Fruit fly (Drosophila melanogaster) whole organism, embryonic: ENCODE data around the gene CG3032.
A peak's percentile ranks its signal among the peaks of the same experiment; 100 is the strongest.

ENCODE experiments used
- Adf1 ChIP-seq: fragments of 200-800 bp; sonication (Bioruptor generic); IDR thresholded peaks from 2 replicates; pipeline ENCODE4 v1.3.6; 2022; ENCODE audit warnings: missing biosample characterization, missing genetic modification characterization
- Atf6 ChIP-seq: fragments of 200-800 bp; sonication (Bioruptor generic); IDR thresholded peaks from 2 replicates; pipeline ENCODE4 v1.3.6; 2022; ENCODE audit warnings: missing biosample characterization, missing genetic modification characterization
- CG10147 ChIP-seq: fragments of 200-800 bp; sonication (Bioruptor generic); optimal IDR thresholded peaks from 2 replicates; lab custom pipeline; 2019; ENCODE audit warnings: missing biosample characterization, mild to moderate bottlenecking, missing genetic modification characterization, moderate library complexity
- CG10209 ChIP-seq: fragments of 200-800 bp; sonication (Bioruptor generic); optimal IDR thresholded peaks from 3 replicates; lab custom pipeline; 2017; ENCODE audit warnings: missing biosample characterization, mild to moderate bottlenecking, missing genetic modification characterization, missing genetic modification reagents
- CG1024 ChIP-seq: fragments of 200-800 bp; sonication (Bioruptor generic); IDR thresholded peaks from 2 replicates; pipeline ENCODE4 v1.3.6; 2022; ENCODE audit warnings: missing biosample characterization, missing genetic modification characterization
- CG11504 ChIP-seq: fragments of 200-800 bp; sonication (Bioruptor generic); optimal IDR thresholded peaks from 3 replicates; lab custom pipeline; 2019; ENCODE audit warnings: missing biosample characterization, mild to moderate bottlenecking, missing genetic modification characterization, moderate library complexity
- CG12744 ChIP-seq: fragments of 200-800 bp; sonication (Bioruptor generic); optimal IDR thresholded peaks from 2 replicates; lab custom pipeline; 2016; ENCODE audit warnings: missing biosample characterization, missing genetic modification characterization
- CG13424 ChIP-seq: fragments of 200-800 bp; sonication (Bioruptor generic); optimal IDR thresholded peaks from 2 replicates; lab custom pipeline; 2019; ENCODE audit warnings: missing biosample characterization, mild to moderate bottlenecking, missing genetic modification characterization, moderate library complexity
- CG14710 ChIP-seq: fragments of 200-800 bp; sonication (Bioruptor generic); optimal IDR thresholded peaks from 3 replicates; lab custom pipeline; 2019; ENCODE audit warnings: missing biosample characterization, mild to moderate bottlenecking, missing genetic modification characterization, moderate library complexity
- CG15269 ChIP-seq: fragments of 200-800 bp; sonication (Bioruptor generic); optimal IDR thresholded peaks from 2 replicates; lab custom pipeline; 2018; ENCODE audit warnings: missing biosample characterization, mild to moderate bottlenecking, missing genetic modification characterization, moderate library complexity
- CG17328 ChIP-seq: fragments of 200-800 bp; sonication (Bioruptor generic); IDR thresholded peaks from 2 replicates; pipeline ENCODE4 v1.3.6; 2022; ENCODE audit warnings: missing biosample characterization, missing genetic modification characterization
- CG17829 ChIP-seq: fragments of 200-800 bp; optimal IDR thresholded peaks from 2 replicates; lab custom pipeline; 2019; ENCODE audit warnings: missing biosample characterization, mild to moderate bottlenecking, missing genetic modification characterization, moderate library complexity
- CG2199 ChIP-seq: fragments of 200-800 bp; sonication (Bioruptor generic); IDR thresholded peaks from 3 replicates; pipeline ENCODE4 v1.3.6; 2022; ENCODE audit warnings: missing biosample characterization, missing genetic modification characterization
- CG2678 ChIP-seq: fragments of 200-800 bp; sonication (Bioruptor generic); optimal IDR thresholded peaks from 3 replicates; lab custom pipeline; 2019; ENCODE audit warnings: missing biosample characterization, mild to moderate bottlenecking, missing genetic modification characterization, moderate library complexity
- CG3281 ChIP-seq: fragments of 200-800 bp; sonication (Bioruptor generic); optimal IDR thresholded peaks from 3 replicates; lab custom pipeline; 2017; ENCODE audit warnings: missing biosample characterization, mild to moderate bottlenecking, missing genetic modification characterization
- CG3726 ChIP-seq: fragments of 200-800 bp; sonication (Bioruptor generic); IDR thresholded peaks from 3 replicates; pipeline ENCODE4, ENCODE4 v1.3.6; 2022; ENCODE audit warnings: missing biosample characterization, missing genetic modification characterization
- CG4707 ChIP-seq: fragments of 200-800 bp; sonication (Bioruptor generic); optimal IDR thresholded peaks from 2 replicates; lab custom pipeline; 2018; ENCODE audit warnings: missing biosample characterization, mild to moderate bottlenecking, missing genetic modification characterization, moderate library complexity
- CG4730 ChIP-seq: fragments of 200-800 bp; sonication (Bioruptor generic); IDR thresholded peaks from 2 replicates; pipeline ENCODE4 v1.3.6; 2022; ENCODE audit warnings: missing biosample characterization, missing genetic modification characterization
- CG5245 ChIP-seq: fragments of 200-800 bp; sonication (Bioruptor generic); optimal IDR thresholded peaks from 3 replicates; lab custom pipeline; 2016; ENCODE audit warnings: missing biosample characterization, missing genetic modification characterization
- D ChIP-seq, 2 experiments: fragments of 200-800 bp in 1 of 2; fragments of >200 bp in 1 of 2; sonication (Bioruptor generic) in 1 of 2; optimal IDR thresholded peaks; 2 replicates in 1 of 2; 3 replicates in 1 of 2; lab custom pipeline; 2017; ENCODE audit warnings: mild to moderate bottlenecking in 1 of 2, missing biosample characterization in 1 of 2, missing genetic modification characterization in 1 of 2, missing genetic modification reagents in 1 of 2
- Drgx ChIP-seq: fragments of 200-800 bp; sonication (Bioruptor generic); IDR thresholded peaks from 2 replicates; pipeline ENCODE4 v1.3.6; 2022; ENCODE audit warnings: missing biosample characterization, missing genetic modification characterization
- HmgZ ChIP-seq: fragments of 200-800 bp; sonication (Bioruptor generic); optimal IDR thresholded peaks from 2 replicates; lab custom pipeline; 2018; ENCODE audit warnings: missing biosample characterization, mild to moderate bottlenecking, missing genetic modification characterization
- Hr51 ChIP-seq, 2 experiments: fragments of 200-800 bp; sonication (Bioruptor generic); optimal IDR thresholded peaks; 2 replicates in 1 of 2; 3 replicates in 1 of 2; lab custom pipeline; 2016 to 2018; ENCODE audit warnings: missing biosample characterization in 2 of 2, missing genetic modification characterization in 2 of 2, mild to moderate bottlenecking in 1 of 2, moderate library complexity in 1 of 2
- Med ChIP-seq: fragments of 200-800 bp; sonication (Bioruptor generic); peaks from one replicate; lab custom pipeline; 2016; ENCODE audit warnings: missing biosample characterization, missing genetic modification characterization, mild to moderate bottlenecking, inconsistent platforms, moderate library complexity
- Meics ChIP-seq: fragments of 200-800 bp; sonication (Bioruptor generic); optimal IDR thresholded peaks from 2 replicates; lab custom pipeline; 2017; ENCODE audit warnings: missing biosample characterization, mild to moderate bottlenecking, missing genetic modification characterization
- PHDP ChIP-seq: fragments of 200-800 bp; sonication (Bioruptor generic); optimal IDR thresholded peaks from 3 replicates; lab custom pipeline; 2018; ENCODE audit warnings: missing biosample characterization, mild to moderate bottlenecking, missing genetic modification characterization, moderate library complexity
- Sox100B ChIP-seq: fragments of 200-800 bp; sonication (Bioruptor generic); optimal IDR thresholded peaks from 3 replicates; lab custom pipeline; 2018; ENCODE audit warnings: missing biosample characterization, mild to moderate bottlenecking, missing genetic modification characterization
- Taf1 ChIP-seq: fragments of 200-800 bp; sonication (Bioruptor generic); IDR thresholded peaks from 2 replicates; pipeline ENCODE4 v1.3.6; 2022; ENCODE audit warnings: missing biosample characterization, missing genetic modification characterization
- Tbp ChIP-seq: fragments of >200 bp; optimal IDR thresholded peaks from 2 replicates; lab custom pipeline; 2018; ENCODE audit warnings: missing biosample characterization, missing genetic modification characterization
- YL-1 ChIP-seq: fragments of 200-800 bp; sonication (Bioruptor generic); optimal IDR thresholded peaks from 3 replicates; lab custom pipeline; 2017; ENCODE audit warnings: missing biosample characterization, mild to moderate bottlenecking, missing genetic modification characterization
- ato ChIP-seq: fragments of 200-800 bp; sonication (Bioruptor generic); IDR thresholded peaks from 2 replicates; pipeline ENCODE4 v1.3.6; 2022; ENCODE audit warnings: missing biosample characterization, missing genetic modification characterization; ENCODE audit not compliant: partially characterized antibody
- bowl ChIP-seq: fragments of 200-800 bp; sonication (Bioruptor generic); IDR thresholded peaks from 2 replicates; pipeline ENCODE4 v1.3.6; 2022; ENCODE audit warnings: missing biosample characterization, missing genetic modification characterization
- chinmo ChIP-seq: fragments of 200-800 bp; sonication (Bioruptor generic); IDR thresholded peaks from 4 replicates; pipeline ENCODE4 v1.3.6; 2022; ENCODE audit warnings: missing biosample characterization, missing genetic modification characterization; ENCODE audit not compliant: partially characterized antibody
- ci ChIP-seq: fragments of 200-800 bp; sonication (Bioruptor generic); IDR thresholded peaks from 3 replicates; pipeline ENCODE4 v1.3.6; 2022; ENCODE audit warnings: missing biosample characterization, missing genetic modification characterization
- da ChIP-seq: fragments of 200-800 bp; sonication (Bioruptor generic); optimal IDR thresholded peaks from 2 replicates; lab custom pipeline; 2016; ENCODE audit warnings: missing biosample characterization, missing genetic modification characterization
- dpn ChIP-seq, 2 experiments: fragments of 200-800 bp; sonication (Bioruptor generic); optimal IDR thresholded peaks; 3 replicates each; lab custom pipeline; 2016; ENCODE audit warnings: missing biosample characterization in 2 of 2, missing genetic modification characterization in 2 of 2
- fd3F ChIP-seq: fragments of 200-800 bp; sonication (Bioruptor generic); optimal IDR thresholded peaks from 2 replicates; lab custom pipeline; 2018; ENCODE audit warnings: missing biosample characterization, mild to moderate bottlenecking, missing genetic modification characterization, moderate library complexity
- fd96Cb ChIP-seq: fragments of 200-800 bp; sonication (Bioruptor generic); optimal IDR thresholded peaks from 2 replicates; lab custom pipeline; 2018; ENCODE audit warnings: missing biosample characterization, mild to moderate bottlenecking, missing genetic modification characterization, moderate library complexity
- hth ChIP-seq: fragments of >200 bp; optimal IDR thresholded peaks from 2 replicates; lab custom pipeline; 2017; ENCODE audit warnings: inconsistent platforms
- jigr1 ChIP-seq: fragments of 200-800 bp; sonication (Bioruptor generic); IDR thresholded peaks from 3 replicates; pipeline ENCODE4 v1.3.6; 2022; ENCODE audit warnings: missing biosample characterization, missing genetic modification characterization
- lola ChIP-seq, 3 experiments: fragments of >200 bp in 2 of 3; fragments of 200-800 bp in 1 of 3; sonication (Bioruptor generic) in 1 of 3; optimal IDR thresholded peaks; 2 replicates each; lab custom pipeline; 2017 to 2019; ENCODE audit warnings: missing biosample characterization in 3 of 3, missing genetic modification characterization in 3 of 3, mild to moderate bottlenecking in 1 of 3, moderate library complexity in 1 of 3
- onecut ChIP-seq: fragments of 200-800 bp; sonication (Bioruptor generic); IDR thresholded peaks from 2 replicates; pipeline ENCODE4 v1.3.6; 2022; ENCODE audit warnings: missing biosample characterization, missing genetic modification characterization
- phol ChIP-seq: fragments of 200-800 bp; sonication (Bioruptor generic); optimal IDR thresholded peaks from 3 replicates; lab custom pipeline; 2018; ENCODE audit warnings: missing biosample characterization, mild to moderate bottlenecking, missing genetic modification characterization, moderate library complexity
- row ChIP-seq: fragments of 200-800 bp; sonication (Bioruptor generic); IDR thresholded peaks from 3 replicates; pipeline ENCODE4 v1.3.6; 2022; ENCODE audit warnings: missing biosample characterization, missing genetic modification characterization
- sens ChIP-seq: fragments of 200-800 bp; sonication (Bioruptor generic); peaks from one replicate; lab custom pipeline; 2016; ENCODE audit warnings: missing biosample characterization, missing genetic modification characterization
- slbo ChIP-seq: fragments of 200-800 bp; sonication (Bioruptor generic); IDR thresholded peaks from 2 replicates; pipeline ENCODE4 v1.3.6; 2022; ENCODE audit warnings: missing biosample characterization, missing genetic modification characterization
- sob ChIP-seq: fragments of 200-800 bp; sonication (Bioruptor generic); IDR thresholded peaks from 2 replicates; pipeline ENCODE4 v1.3.6; 2022; ENCODE audit warnings: missing biosample characterization, missing genetic modification characterization
- sug ChIP-seq: fragments of 200-800 bp; optimal IDR thresholded peaks from 2 replicates; lab custom pipeline; 2019; ENCODE audit warnings: missing biosample characterization, mild to moderate bottlenecking, missing genetic modification characterization, moderate library complexity
- z ChIP-seq: fragments of 200-800 bp; sonication (Bioruptor generic); IDR thresholded peaks from 3 replicates; pipeline ENCODE4 v1.3.6; 2022; ENCODE audit warnings: missing biosample characterization, missing genetic modification characterization

The CG3032 gene

DNA sequence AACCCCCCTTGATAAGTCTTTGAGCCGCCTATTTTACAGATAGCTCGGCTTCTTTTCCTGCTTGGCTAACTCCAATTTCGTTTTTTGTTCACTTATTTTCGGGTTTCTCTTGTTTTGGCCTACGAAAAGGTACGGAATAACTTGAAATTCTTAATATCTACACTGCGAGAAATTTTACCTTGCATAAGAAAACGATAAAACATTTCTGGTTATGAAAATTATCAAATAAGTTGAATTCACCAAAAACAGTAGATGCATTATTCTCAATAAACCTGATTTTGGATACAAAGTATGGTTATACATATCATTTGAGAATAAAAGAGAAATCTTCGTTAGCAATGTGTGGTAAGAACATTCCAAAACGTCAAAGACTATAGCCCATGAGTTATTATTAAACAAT is 31.6 kb downstream of the CG3032 start (continued):
- TF ChIP-seq CG14710 (peak; percentile 55), dpn (GFP tag; optimal IDR thresholded peaks at IDR 0.05; lab: Kevin White, UChicago) (peak; percentile 1 to 13), Meics (GFP tag; lab: Kevin White, UChicago) (peak; percentile 38), Sox100B (GFP tag; lab: Kevin White, UChicago) (peak; percentile 21), CG17829 (tag; lab: Kevin White, UChicago) (peak; percentile 44), CG10209 (peak; percentile 7), CG15269 (peak; percentile 31), hth (lab: Kevin White, UChicago) (no peak), da (GFP tag; lab: Kevin White, UChicago) (no peak), z (GFP tag; lab: Robert Waterston, UW) (no peak), CG17328 (GFP tag; lab: Robert Waterston, UW) (peak; percentile 62; the same call in 1 of the 2 replicates), phol (tag; lab: Kevin White, UChicago) (peak; percentile 60), PHDP (tag; lab: Kevin White, UChicago) (peak; percentile 50), Hr51 (GFP tag; optimal IDR thresholded peaks at IDR 0.05; lab: Kevin White, UChicago) (peak in 1 of 2 experiments; percentile 42), fd96Cb (tag; lab: Kevin White, UChicago) (peak; percentile 42), CG2678 (tag; lab: Kevin White, UChicago) (peak; percentile 58), sug (tag; lab: Kevin White, UChicago) (no peak), bowl (GFP tag; lab: Robert Waterston, UW) (no peak), CG1024 (GFP tag; lab: Robert Waterston, UW) (0 out of 2 replicates have a peak, but pooled peaks have one; percentile 6), CG4707 (peak; percentile 2), CG13424 (tag; lab: Kevin White, UChicago) (peak; percentile 19), D (optimal IDR thresholded peaks at IDR 0.05; lab: Kevin White, UChicago) (no peak), D (GFP tag; optimal IDR thresholded peaks at IDR 0.05; lab: Kevin White, UChicago) (peak; percentile 35), fd3F (GFP tag; lab: Kevin White, UChicago) (peak; percentile 2), CG3281 (GFP tag; lab: Kevin White, UChicago) (peak; percentile 21), CG10147 (GFP tag; lab: Kevin White, UChicago) (peak; percentile 5), CG12744 (no peak)

DNA sequence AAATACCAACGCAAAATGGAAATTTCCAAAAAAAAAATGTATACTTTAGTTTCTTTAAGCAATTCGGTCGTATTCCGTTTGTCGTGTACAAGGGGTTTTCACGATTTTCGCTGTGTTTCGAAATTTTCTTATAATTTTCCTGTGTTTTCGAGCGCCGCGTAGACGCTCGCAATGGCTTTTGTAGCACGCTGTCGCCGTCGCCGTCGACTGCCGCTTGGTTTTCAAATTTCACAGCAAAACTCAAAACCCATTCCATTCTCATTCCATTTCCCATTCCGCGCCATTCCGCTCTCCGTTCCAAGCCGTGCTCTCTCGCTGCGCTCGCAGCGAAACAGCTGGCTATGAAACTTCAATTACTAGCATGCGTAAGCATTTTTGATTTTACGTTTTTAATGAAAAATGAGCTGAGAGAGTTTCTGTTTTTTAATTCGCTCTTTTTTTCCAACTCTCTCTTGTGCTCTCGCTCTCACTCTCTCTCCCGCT is 32.2 kb downstream of the CG3032 start:
- TF ChIP-seq Atf6: 0 out of 2 replicates have a peak, but pooled peaks have one; percentile 22
- TF ChIP-seq HmgZ (tag; lab: Kevin White, UChicago): no peak
- no peak for TF ChIP-seq da (GFP tag; lab: Kevin White, UChicago)
- TF ChIP-seq row (GFP tag; lab: Robert Waterston, UW): peak; percentile 38; the same call in 2 of the 3 replicates
- no peak for TF ChIP-seq onecut (GFP tag; lab: Robert Waterston, UW)
- peak; percentile 56 for TF ChIP-seq Drgx (GFP tag; lab: Robert Waterston, UW)
- 0 out of 4 replicates have a peak, but pooled peaks have one; percentile 57 for TF ChIP-seq chinmo (GFP tag; lab: Robert Waterston, UW)
- TF ChIP-seq CG4730: no peak
- TF ChIP-seq sens: peak; percentile 90
- peak; percentile 15 for TF ChIP-seq CG5245 (GFP tag; lab: Kevin White, UChicago)
- TF ChIP-seq ato: no peak
- TF ChIP-seq Med (GFP tag; lab: Kevin White, UChicago): peak; percentile 76
- no peak for TF ChIP-seq jigr1
- no peak for TF ChIP-seq Taf1
- TF ChIP-seq sob (GFP tag; lab: Robert Waterston, UW): 0 out of 2 replicates have a peak, but pooled peaks have one; percentile 13
- TF ChIP-seq CG2199 (GFP tag; lab: Robert Waterston, UW): 0 out of 3 replicates have a peak, but pooled peaks have one; percentile 53
- no peak for TF ChIP-seq YL-1 (GFP tag; lab: Kevin White, UChicago)
- TF ChIP-seq CG3726 (GFP tag; lab: Robert Waterston, UW): no peak
- peak; percentile 67 for TF ChIP-seq Adf1 (GFP tag; lab: Robert Waterston, UW)
- TF ChIP-seq lola (GFP tag; optimal IDR thresholded peaks at IDR 0.05; lab: Kevin White, UChicago): no peak
- TF ChIP-seq ci (GFP tag; lab: Robert Waterston, UW): peak; percentile 63; the same call in 2 of the 3 replicates
- TF ChIP-seq CG11504: peak; percentile 2
- no peak for TF ChIP-seq Tbp (GFP tag; lab: Kevin White, UChicago)
- TF ChIP-seq slbo (GFP tag; lab: Robert Waterston, UW): peak; percentile 52; the same call in 1 of the 2 replicates
